Worm (Caenorhabditis elegans) whole organism, L2 larva: Measurements from ENCODE around the gene F54E7.6.
A peak's percentile ranks its signal among the peaks of the same experiment; 100 is the strongest.

ENCODE experiments used
- C34F6.9 ChIP-seq: fragments of 150-350 bp; optimal IDR thresholded peaks from 2 replicates; lab custom pipeline; 2014; ENCODE audit warnings: missing biosample characterization, missing genetic modification characterization
- F13H6.1 ChIP-seq: sonication (generic microtip); optimal IDR thresholded peaks from 2 replicates; lab custom pipeline; 2016; ENCODE audit warnings: missing genetic modification characterization, missing compliant biosample characterization
- R02D3.7 ChIP-seq: fragments of 150-350 bp; optimal IDR thresholded peaks from 2 replicates; lab custom pipeline; 2014; ENCODE audit warnings: missing biosample characterization, missing genetic modification characterization
- Y55F3AM.14 ChIP-seq: fragments of 200-800 bp; sonication (Bioruptor generic); optimal IDR thresholded peaks from 2 replicates; lab custom pipeline; 2018; ENCODE audit warnings: mild to moderate bottlenecking, missing genetic modification characterization, missing compliant biosample characterization
- ZK546.5 ChIP-seq: sonication (generic microtip); optimal IDR thresholded peaks from 2 replicates; lab custom pipeline; 2017; ENCODE audit warnings: missing biosample characterization, missing genetic modification characterization
- aly-2 ChIP-seq: fragments of 150-350 bp; optimal IDR thresholded peaks from 2 replicates; lab custom pipeline; 2014; ENCODE audit warnings: missing biosample characterization, missing genetic modification characterization
- ceh-16 ChIP-seq: fragments of 150-350 bp; optimal IDR thresholded peaks from 2 replicates; lab custom pipeline; 2014; ENCODE audit warnings: missing biosample characterization, missing genetic modification characterization
- ceh-82 ChIP-seq: fragments of 150-350 bp; optimal IDR thresholded peaks from 2 replicates; lab custom pipeline; 2014; ENCODE audit warnings: missing biosample characterization, missing genetic modification characterization
- crh-2 ChIP-seq: sonication (generic microtip); optimal IDR thresholded peaks from 2 replicates; lab custom pipeline; 2017; ENCODE audit warnings: missing biosample characterization, missing genetic modification characterization
- dmd-4 ChIP-seq: sonication (generic microtip); optimal IDR thresholded peaks from 2 replicates; lab custom pipeline; 2017; ENCODE audit warnings: missing biosample characterization, missing genetic modification characterization
- egl-27 ChIP-seq: sonication (generic microtip); optimal IDR thresholded peaks from 3 replicates; lab custom pipeline; 2017; ENCODE audit warnings: missing biosample characterization, missing genetic modification reagents, missing genetic modification characterization
- elt-3 ChIP-seq: sonication (generic microtip); optimal IDR thresholded peaks from 2 replicates; lab custom pipeline; 2017; ENCODE audit warnings: missing biosample characterization, missing genetic modification characterization
- fos-1 ChIP-seq: fragments of 150-350 bp; optimal IDR thresholded peaks from 2 replicates; lab custom pipeline; 2014; ENCODE audit warnings: missing biosample characterization, missing genetic modification characterization
- lin-39 ChIP-seq: fragments of 150-350 bp; optimal IDR thresholded peaks from 2 replicates; lab custom pipeline; 2014; ENCODE audit warnings: missing biosample characterization, missing genetic modification reagents, missing genetic modification characterization
- mab-5 ChIP-seq: fragments of 150-350 bp; optimal IDR thresholded peaks from 2 replicates; lab custom pipeline; 2014; ENCODE audit warnings: missing biosample characterization, missing genetic modification characterization
- mdl-1 ChIP-seq, 2 experiments: fragments of 150-350 bp in 1 of 2; sonication (generic microtip) in 1 of 2; optimal IDR thresholded peaks; 2 replicates each; lab custom pipeline; 2017; ENCODE audit warnings: missing biosample characterization in 2 of 2, missing genetic modification characterization in 2 of 2
- nhr-10 ChIP-seq: sonication (generic microtip); optimal IDR thresholded peaks from 2 replicates; lab custom pipeline; 2017; ENCODE audit warnings: missing biosample characterization, missing genetic modification characterization
- nhr-12 ChIP-seq: fragments of 150-350 bp; optimal IDR thresholded peaks from 2 replicates; lab custom pipeline; 2014; ENCODE audit warnings: missing biosample characterization, missing genetic modification characterization
- nhr-129 ChIP-seq: fragments of 150-350 bp; optimal IDR thresholded peaks from 2 replicates; lab custom pipeline; 2014; ENCODE audit warnings: missing biosample characterization, missing genetic modification characterization
- nhr-21 ChIP-seq: fragments of 150-350 bp; optimal IDR thresholded peaks from 2 replicates; lab custom pipeline; 2014; ENCODE audit warnings: missing biosample characterization, missing genetic modification characterization
- nhr-23 ChIP-seq: fragments of 150-350 bp; optimal IDR thresholded peaks from 2 replicates; lab custom pipeline; 2014; ENCODE audit warnings: missing biosample characterization, missing genetic modification reagents, missing genetic modification characterization
- nhr-237 ChIP-seq: fragments of 150-350 bp; optimal IDR thresholded peaks from 2 replicates; lab custom pipeline; 2014; ENCODE audit warnings: missing biosample characterization, missing genetic modification characterization
- nhr-25 ChIP-seq: fragments of 150-350 bp; sonication (generic microtip); optimal IDR thresholded peaks from 3 replicates; lab custom pipeline; 2014; ENCODE audit warnings: missing biosample characterization, missing genetic modification characterization
- nhr-6 ChIP-seq: fragments of 150-350 bp; optimal IDR thresholded peaks from 2 replicates; lab custom pipeline; 2014; ENCODE audit warnings: missing biosample characterization, missing genetic modification characterization
- nhr-77 ChIP-seq: fragments of 150-350 bp; optimal IDR thresholded peaks from 2 replicates; lab custom pipeline; 2014; ENCODE audit warnings: missing biosample characterization, missing genetic modification characterization
- peb-1 ChIP-seq: fragments of 150-350 bp; optimal IDR thresholded peaks from 2 replicates; lab custom pipeline; 2014; ENCODE audit warnings: missing biosample characterization, missing genetic modification characterization
- sem-4 ChIP-seq: fragments of 150-350 bp; optimal IDR thresholded peaks from 2 replicates; lab custom pipeline; 2014; ENCODE audit warnings: missing biosample characterization, missing genetic modification reagents, missing genetic modification characterization
- skn-1 ChIP-seq: sonication (generic microtip); optimal IDR thresholded peaks from 2 replicates; lab custom pipeline; 2017; ENCODE audit warnings: missing biosample characterization, missing genetic modification characterization
- sma-3 ChIP-seq: sonication (generic microtip); optimal IDR thresholded peaks from 2 replicates; lab custom pipeline; 2016; ENCODE audit warnings: missing genetic modification reagents, missing genetic modification characterization, missing compliant biosample characterization
- snpc-4 ChIP-seq: fragments of 150-350 bp; optimal IDR thresholded peaks from 2 replicates; lab custom pipeline; 2014; ENCODE audit warnings: missing biosample characterization, missing genetic modification characterization
- unc-39 ChIP-seq: fragments of 150-350 bp; optimal IDR thresholded peaks from 2 replicates; lab custom pipeline; 2014; ENCODE audit warnings: missing biosample characterization, missing genetic modification characterization
- unc-55 ChIP-seq: fragments of 150-350 bp; sonication (generic microtip); optimal IDR thresholded peaks from 3 replicates; lab custom pipeline; 2014; ENCODE audit warnings: missing biosample characterization, missing genetic modification reagents, missing genetic modification characterization
- unc-62 ChIP-seq: fragments of 150-350 bp; optimal IDR thresholded peaks from 2 replicates; lab custom pipeline; 2014; ENCODE audit warnings: missing biosample characterization, missing genetic modification reagents, missing genetic modification characterization
- zag-1 ChIP-seq: fragments of 150-350 bp; optimal IDR thresholded peaks from 2 replicates; lab custom pipeline; 2014; ENCODE audit warnings: missing biosample characterization, missing genetic modification characterization
- ztf-1 ChIP-seq: fragments of 200-800 bp; sonication (Bioruptor generic); conservative IDR thresholded peaks from 2 replicates; pipeline ENCODE4 v1.3.6; 2022; ENCODE audit warnings: missing genetic modification characterization, missing compliant biosample characterization
- ztf-4 ChIP-seq: fragments of 150-350 bp; optimal IDR thresholded peaks from 2 replicates; lab custom pipeline; 2014; ENCODE audit warnings: missing biosample characterization, missing genetic modification characterization

The F54E7.6 gene

DNA sequence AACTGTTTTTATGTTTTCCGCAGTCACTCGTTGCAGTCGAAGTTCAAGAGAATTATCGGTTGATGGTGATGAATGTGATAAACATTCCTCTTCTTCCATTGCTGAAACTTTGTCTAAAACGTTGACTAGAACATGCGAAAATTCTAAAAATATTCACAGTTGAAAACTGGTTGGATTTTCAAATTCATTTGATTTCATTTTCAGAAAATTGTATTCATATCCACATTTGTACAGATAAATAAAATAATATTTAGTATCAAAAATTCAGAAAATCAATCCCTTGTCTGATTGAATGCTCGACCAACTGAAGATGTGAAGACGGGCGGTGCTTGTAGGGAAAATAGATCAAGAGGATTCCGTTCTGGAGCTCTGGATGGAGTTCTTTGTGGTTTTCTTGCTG lies 16.9 kb upstream of the F54E7.6 start, which contains the start of gene F54E7.9:
Gene F54E7.9 (minus strand): TSS at position 101 of the 400 bp plus-strand sequence.
- TF ChIP-seq nhr-10 (tag; lab: Kevin White, UChicago) (no peak), peb-1 (tag; lab: Kevin White, UChicago) (no peak), elt-3 (tag; lab: Kevin White, UChicago) (no peak), crh-2 (no peak), mab-5 (tag; lab: Kevin White, UChicago) (no peak), snpc-4 (tag; lab: Kevin White, UChicago) (no peak), dmd-4 (tag; lab: Kevin White, UChicago) (no peak), R02D3.7 (tag; lab: Kevin White, UChicago) (no peak), unc-55 (GFP tag; lab: Kevin White, UChicago) (no peak), ceh-16 (tag; lab: Kevin White, UChicago) (no peak)

DNA sequence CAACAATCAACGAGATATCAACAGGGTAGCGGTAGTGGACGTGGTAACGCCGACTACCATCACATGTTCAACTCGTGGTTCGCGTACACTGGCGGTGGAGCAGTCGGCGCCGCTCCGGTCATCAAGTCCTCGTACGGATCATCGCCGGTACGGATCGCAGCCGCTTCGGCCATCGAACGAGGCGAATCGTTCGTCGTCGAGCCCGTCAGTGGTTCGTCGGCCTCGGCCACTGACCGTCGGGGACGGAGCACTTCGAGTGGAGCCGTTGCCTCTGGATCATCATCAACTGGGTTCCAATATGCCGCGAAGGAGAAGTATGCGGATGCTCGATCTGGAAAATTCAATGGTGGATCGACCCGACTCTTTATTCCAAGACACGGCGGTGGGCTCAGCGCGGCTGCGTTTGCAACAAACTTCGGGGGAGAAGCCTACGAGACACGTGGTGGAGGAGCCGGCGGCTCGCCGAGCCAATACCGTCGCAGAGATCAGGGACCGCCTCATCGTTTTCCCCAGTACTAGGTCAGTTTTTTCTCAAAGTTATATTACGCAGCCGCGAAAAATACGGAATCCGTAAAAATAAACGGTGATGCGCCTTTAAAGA lies 14.6 kb upstream of the F54E7.6 start:
- TF ChIP-seq F13H6.1 (tag; lab: Kevin White, UChicago), result no peak
- no peak for TF ChIP-seq nhr-237 (tag; lab: Kevin White, UChicago)
- no peak for TF ChIP-seq skn-1 (tag; lab: Kevin White, UChicago)
- TF ChIP-seq sma-3, result no peak
- no peak for TF ChIP-seq nhr-129
- TF ChIP-seq nhr-12 (tag; lab: Kevin White, UChicago), result no peak
- no peak for TF ChIP-seq egl-27
- TF ChIP-seq mab-5 (tag; lab: Kevin White, UChicago), result no peak

DNA sequence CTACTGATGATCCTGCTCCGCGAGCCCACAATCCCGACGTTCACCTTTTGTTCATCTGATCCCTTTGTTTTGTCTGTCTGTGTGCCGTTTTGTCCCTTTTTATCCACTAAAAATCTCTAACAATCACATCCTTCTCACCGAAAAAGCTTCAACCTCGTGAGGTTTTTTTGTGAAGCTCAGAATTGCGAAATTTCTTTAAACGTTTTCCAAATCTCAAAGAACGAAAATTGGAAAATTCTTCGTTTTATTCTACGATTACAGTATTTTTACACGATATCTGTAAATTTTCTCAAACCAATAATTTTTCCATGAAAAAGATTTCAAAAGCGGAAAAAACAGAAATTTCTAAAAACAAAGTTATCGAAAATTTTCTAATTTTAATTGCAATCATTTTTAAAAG lies 13.3 kb upstream of the F54E7.6 start:
- TF ChIP-seq nhr-6 (tag; lab: Kevin White, UChicago), result no peak
- no peak for TF ChIP-seq mab-5 (tag; lab: Kevin White, UChicago)
- no peak for TF ChIP-seq R02D3.7 (tag; lab: Kevin White, UChicago)
- TF ChIP-seq skn-1 (tag; lab: Kevin White, UChicago), result no peak
- TF ChIP-seq sma-3, result no peak
- no peak for TF ChIP-seq unc-39 (tag; lab: Kevin White, UChicago)
- TF ChIP-seq egl-27, result no peak
- TF ChIP-seq nhr-10 (tag; lab: Kevin White, UChicago), result no peak
- TF ChIP-seq, all 48 proteins: peak for 0

DNA sequence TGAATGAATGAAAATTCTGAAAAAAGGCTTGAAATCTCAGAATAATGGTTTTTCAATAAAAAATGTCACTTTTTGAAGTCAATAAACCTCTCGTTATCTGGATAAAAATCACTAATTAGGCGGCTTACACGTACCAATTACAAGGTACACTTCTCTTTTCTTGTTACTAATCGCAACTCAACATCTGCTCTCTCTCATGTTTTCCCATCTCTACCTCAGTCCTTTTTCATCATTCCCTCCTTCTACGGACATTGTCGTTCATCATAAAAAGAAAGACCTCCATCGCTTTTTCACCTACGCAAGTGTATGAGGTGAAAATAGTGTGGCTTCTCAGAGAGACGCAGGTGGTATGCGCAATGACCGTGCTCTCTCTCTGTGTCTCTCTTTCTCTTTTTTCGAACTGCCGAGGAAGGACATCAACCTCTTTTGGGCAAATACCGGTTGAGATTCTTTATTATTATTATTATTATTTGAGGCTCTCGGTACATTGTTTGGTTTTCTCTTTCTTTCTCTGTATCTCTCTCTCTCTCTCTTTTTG lies 7.1 kb upstream of the F54E7.6 start:
- no peak for TF ChIP-seq Y55F3AM.14
- TF ChIP-seq crh-2, result peak; percentile 32
- no peak for TF ChIP-seq nhr-23 (tag; lab: Kevin White, UChicago)
- TF ChIP-seq nhr-77 (tag; lab: Kevin White, UChicago), result no peak
- TF ChIP-seq fos-1, result peak; percentile 49
- TF ChIP-seq snpc-4 (tag; lab: Kevin White, UChicago), result no peak
- peak; percentile 65 for TF ChIP-seq ceh-16 (tag; lab: Kevin White, UChicago)
- no peak for TF ChIP-seq nhr-6 (tag; lab: Kevin White, UChicago)
- TF ChIP-seq ZK546.5 (tag; lab: Kevin White, UChicago), result no peak
- peak; percentile 31 for TF ChIP-seq nhr-25 (tag; lab: Kevin White, UChicago)
- no peak for TF ChIP-seq nhr-12 (tag; lab: Kevin White, UChicago)
- TF ChIP-seq nhr-129, result peak; percentile 15
- no peak for TF ChIP-seq zag-1 (tag; lab: Kevin White, UChicago)
- TF ChIP-seq unc-62 (GFP tag; lab: Kevin White, UChicago), result no peak
- TF ChIP-seq ztf-1 (GFP tag; lab: Robert Waterston, UW), result no peak
- no peak for TF ChIP-seq egl-27
- no peak for TF ChIP-seq nhr-21 (tag; lab: Kevin White, UChicago)
- TF ChIP-seq unc-55 (GFP tag; lab: Kevin White, UChicago), result no peak
- TF ChIP-seq F13H6.1 (tag; lab: Kevin White, UChicago), result peak; percentile 5
- TF ChIP-seq peb-1 (tag; lab: Kevin White, UChicago), result no peak
- TF ChIP-seq skn-1 (tag; lab: Kevin White, UChicago), result no peak
- no peak for TF ChIP-seq mab-5 (tag; lab: Kevin White, UChicago)
- no peak for TF ChIP-seq ceh-82 (tag; lab: Kevin White, UChicago)
- TF ChIP-seq sem-4 (tag; lab: Kevin White, UChicago), result no peak
- TF ChIP-seq nhr-10 (tag; lab: Kevin White, UChicago), result no peak
- TF ChIP-seq aly-2 (tag; lab: Kevin White, UChicago), result no peak
- TF ChIP-seq C34F6.9 (tag; lab: Kevin White, UChicago), result peak; percentile 34
- no peak for TF ChIP-seq ztf-4 (tag; lab: Kevin White, UChicago)
- no peak for TF ChIP-seq lin-39 (tag; lab: Kevin White, UChicago)
- TF ChIP-seq mdl-1 (tag; optimal IDR thresholded peaks at IDR 0.05; lab: Kevin White, UChicago), result no peak
- no peak for TF ChIP-seq elt-3 (tag; lab: Kevin White, UChicago)
